Fruit fly (Drosophila melanogaster) whole organism, embryonic: ENCODE data around the gene PRL-1.

ENCODE experiments used
- B-H2 ChIP-seq: fragments of 200-800 bp; sonication (Bioruptor generic); optimal IDR thresholded peaks from 2 replicates; lab custom pipeline; 2018; ENCODE audit warnings: missing biosample characterization, mild to moderate bottlenecking, missing genetic modification characterization
- Bgb ChIP-seq: fragments of 200-800 bp; sonication (Bioruptor generic); IDR thresholded peaks from 2 replicates; pipeline ENCODE4 v1.3.6; 2022; ENCODE audit warnings: missing biosample characterization, missing genetic modification characterization; ENCODE audit not compliant: partially characterized antibody
- CG11247 ChIP-seq: fragments of 200-800 bp; sonication (Bioruptor generic); IDR thresholded peaks from 2 replicates; pipeline ENCODE4 v1.3.6; 2022; ENCODE audit warnings: missing biosample characterization, missing genetic modification characterization
- CG11695 ChIP-seq: fragments of 200-800 bp; sonication (Bioruptor generic); IDR thresholded peaks from 3 replicates; pipeline ENCODE4 v1.3.6; 2022; ENCODE audit warnings: missing biosample characterization, missing genetic modification characterization
- CG13287 ChIP-seq: fragments of 200-800 bp; sonication (Bioruptor generic); IDR thresholded peaks from 2 replicates; pipeline ENCODE4 v1.3.6; 2022; ENCODE audit warnings: missing biosample characterization, missing genetic modification characterization; ENCODE audit not compliant: partially characterized antibody
- CG13775 ChIP-seq: fragments of 200-800 bp; sonication (Bioruptor generic); optimal IDR thresholded peaks from 3 replicates; lab custom pipeline; 2017; ENCODE audit warnings: missing biosample characterization, mild to moderate bottlenecking, missing genetic modification characterization
- CG14441 ChIP-seq: fragments of 200-800 bp; sonication (Bioruptor generic); IDR thresholded peaks from 2 replicates; pipeline ENCODE4 v1.3.6; 2022; ENCODE audit warnings: missing biosample characterization, missing genetic modification characterization
- CG14667 ChIP-seq: fragments of 200-800 bp; sonication (Bioruptor generic); IDR thresholded peaks from 2 replicates; pipeline ENCODE4 v1.3.6; 2022; ENCODE audit warnings: missing biosample characterization, missing genetic modification characterization
- CG15514 ChIP-seq: fragments of 200-800 bp; sonication (Bioruptor generic); optimal IDR thresholded peaks from 3 replicates; lab custom pipeline; 2017; ENCODE audit warnings: missing biosample characterization, missing genetic modification characterization, mild to moderate bottlenecking, moderate library complexity, missing genetic modification reagents
- CG18011 ChIP-seq: fragments of 200-800 bp; sonication (Bioruptor generic); optimal IDR thresholded peaks from 2 replicates; lab custom pipeline; 2017; ENCODE audit warnings: missing biosample characterization, missing genetic modification characterization, mild to moderate bottlenecking, moderate library complexity, missing genotype
- CG18619 ChIP-seq: fragments of 200-800 bp; sonication (Bioruptor generic); optimal IDR thresholded peaks from 3 replicates; lab custom pipeline; 2017; ENCODE audit warnings: missing biosample characterization, mild to moderate bottlenecking, missing genetic modification characterization
- CG2712 ChIP-seq: fragments of 200-800 bp; optimal IDR thresholded peaks from 3 replicates; lab custom pipeline; 2019; ENCODE audit warnings: missing biosample characterization, mild to moderate bottlenecking, missing genetic modification characterization, moderate library complexity
- CG32532 ChIP-seq: fragments of 200-800 bp; sonication (Bioruptor generic); IDR thresholded peaks from 2 replicates; pipeline ENCODE4 v1.3.6; 2022; ENCODE audit warnings: missing biosample characterization, missing genetic modification characterization
- CG34376 ChIP-seq: fragments of 200-800 bp; sonication (Bioruptor generic); optimal IDR thresholded peaks from 2 replicates; lab custom pipeline; 2018; ENCODE audit warnings: missing biosample characterization, mild to moderate bottlenecking, missing genetic modification characterization
- CG3838 ChIP-seq: fragments of 200-800 bp; sonication (Bioruptor generic); optimal IDR thresholded peaks from 3 replicates; lab custom pipeline; 2016; ENCODE audit warnings: missing biosample characterization, missing genetic modification characterization
- CG4328 ChIP-seq: fragments of 200-800 bp; sonication (Bioruptor generic); optimal IDR thresholded peaks from 3 replicates; lab custom pipeline; 2017; ENCODE audit warnings: missing biosample characterization, missing genetic modification reagents, missing genetic modification characterization
- CG5180 ChIP-seq: fragments of 200-800 bp; sonication (Bioruptor generic); optimal IDR thresholded peaks from 3 replicates; lab custom pipeline; 2017; ENCODE audit warnings: missing biosample characterization, missing genetic modification characterization, mild to moderate bottlenecking, moderate library complexity, missing genetic modification reagents
- CG7556 ChIP-seq: fragments of 200-800 bp; sonication (Bioruptor generic); optimal IDR thresholded peaks from 2 replicates; lab custom pipeline; 2017; ENCODE audit warnings: missing biosample characterization, mild to moderate bottlenecking, missing genetic modification characterization
- CG7745 ChIP-seq: fragments of 200-800 bp; sonication (Bioruptor generic); optimal IDR thresholded peaks from 2 replicates; lab custom pipeline; 2018; ENCODE audit warnings: missing biosample characterization, mild to moderate bottlenecking, missing genetic modification characterization, moderate library complexity
- CG8281 ChIP-seq: fragments of 200-800 bp; sonication (Bioruptor generic); optimal IDR thresholded peaks from 2 replicates; lab custom pipeline; 2018; ENCODE audit warnings: missing biosample characterization, mild to moderate bottlenecking, missing genetic modification characterization, moderate library complexity
- CG8388 ChIP-seq: fragments of 200-800 bp; sonication (Bioruptor generic); optimal IDR thresholded peaks from 2 replicates; lab custom pipeline; 2019; ENCODE audit warnings: missing biosample characterization, mild to moderate bottlenecking, missing genetic modification characterization, moderate library complexity
- CG9215 ChIP-seq: fragments of 200-800 bp; sonication (Bioruptor generic); IDR thresholded peaks from 2 replicates; pipeline ENCODE4 v1.3.6; 2022; ENCODE audit warnings: missing biosample characterization, missing genetic modification characterization
- Chrac-16 ChIP-seq: fragments of 200-800 bp; sonication (Bioruptor generic); optimal IDR thresholded peaks from 3 replicates; lab custom pipeline; 2016; ENCODE audit warnings: missing biosample characterization, missing genetic modification characterization
- CkIIα-i1 ChIP-seq: fragments of 200-800 bp; sonication (Bioruptor generic); IDR thresholded peaks from 2 replicates; pipeline ENCODE4 v1.3.6; 2022; ENCODE audit warnings: missing biosample characterization, missing genetic modification characterization
- D19A ChIP-seq: fragments of 200-800 bp; optimal IDR thresholded peaks from 3 replicates; lab custom pipeline; 2019; ENCODE audit warnings: missing biosample characterization, mild to moderate bottlenecking, missing genetic modification characterization, moderate library complexity
- Dad ChIP-seq: fragments of 200-800 bp; sonication (Bioruptor generic); optimal IDR thresholded peaks from 3 replicates; lab custom pipeline; 2016; ENCODE audit warnings: missing biosample characterization, missing genetic modification characterization
- Dref ChIP-seq: fragments of 200-800 bp; sonication (Bioruptor generic); IDR thresholded peaks from 2 replicates; pipeline ENCODE4 v1.3.6; 2022; ENCODE audit warnings: missing biosample characterization, missing genetic modification characterization
- Drgx ChIP-seq: fragments of 200-800 bp; sonication (Bioruptor generic); IDR thresholded peaks from 2 replicates; pipeline ENCODE4 v1.3.6; 2022; ENCODE audit warnings: missing biosample characterization, missing genetic modification characterization
- Eip74EF ChIP-seq, 2 experiments: fragments of 200-800 bp in 1 of 2; fragments of >200 bp in 1 of 2; sonication (Bioruptor generic) in 1 of 2; optimal IDR thresholded peaks; 2 replicates each; lab custom pipeline; 2017 to 2019; ENCODE audit warnings: missing biosample characterization in 2 of 2, missing genetic modification characterization in 2 of 2, mild to moderate bottlenecking in 1 of 2, moderate library complexity in 1 of 2
- H2.0 ChIP-seq: fragments of 200-800 bp; sonication (Bioruptor generic); IDR thresholded peaks from 2 replicates; pipeline ENCODE4 v1.3.6; 2022; ENCODE audit warnings: missing biosample characterization, missing genetic modification characterization
- HHEX ChIP-seq: fragments of 200-800 bp; sonication (Bioruptor generic); optimal IDR thresholded peaks from 3 replicates; lab custom pipeline; 2017; ENCODE audit warnings: missing biosample characterization, mild to moderate bottlenecking, missing genetic modification characterization, missing genetic modification reagents
- HLH54F ChIP-seq: fragments of 200-800 bp; sonication (Bioruptor generic); optimal IDR thresholded peaks from 3 replicates; lab custom pipeline; 2016; ENCODE audit warnings: missing biosample characterization, missing genetic modification characterization
- Hmx ChIP-seq: fragments of 200-800 bp; sonication (Bioruptor generic); optimal IDR thresholded peaks from 2 replicates; lab custom pipeline; 2016; ENCODE audit warnings: missing biosample characterization, missing genetic modification characterization
- Hsf ChIP-seq: fragments of 200-800 bp; sonication (Bioruptor generic); optimal IDR thresholded peaks from 3 replicates; lab custom pipeline; 2016; ENCODE audit warnings: missing biosample characterization, missing genetic modification characterization
- Myb ChIP-seq: fragments of 200-800 bp; sonication (Bioruptor generic); optimal IDR thresholded peaks from 2 replicates; lab custom pipeline; 2016; ENCODE audit warnings: missing biosample characterization, missing genetic modification characterization
- ase ChIP-seq: fragments of 200-800 bp; sonication (Bioruptor generic); IDR thresholded peaks from 3 replicates; pipeline ENCODE4 v1.3.6; 2022; ENCODE audit warnings: missing biosample characterization, missing genetic modification characterization
- bigmax ChIP-seq: fragments of 200-800 bp; sonication (Bioruptor generic); optimal IDR thresholded peaks from 2 replicates; lab custom pipeline; 2018; ENCODE audit warnings: missing biosample characterization, mild to moderate bottlenecking, missing genetic modification characterization
- cg ChIP-seq: fragments of 200-800 bp; sonication (Bioruptor generic); optimal IDR thresholded peaks from 3 replicates; lab custom pipeline; 2019; ENCODE audit warnings: missing biosample characterization, mild to moderate bottlenecking, missing genetic modification characterization, moderate library complexity
- crc ChIP-seq: fragments of 200-800 bp; sonication (Bioruptor generic); optimal IDR thresholded peaks from 2 replicates; lab custom pipeline; 2016; ENCODE audit warnings: missing biosample characterization, missing genetic modification characterization
- dysf ChIP-seq: fragments of 200-800 bp; sonication (Bioruptor generic); IDR thresholded peaks from 3 replicates; pipeline ENCODE4 v1.3.6; 2022; ENCODE audit warnings: missing biosample characterization, missing genetic modification characterization
- eyg ChIP-seq: fragments of 200-800 bp; sonication (Bioruptor generic); optimal IDR thresholded peaks from 3 replicates; lab custom pipeline; 2016; ENCODE audit warnings: missing biosample characterization, missing genetic modification characterization
- gcm ChIP-seq: fragments of 200-800 bp; sonication (Bioruptor generic); optimal IDR thresholded peaks from 2 replicates; lab custom pipeline; 2019; ENCODE audit warnings: missing biosample characterization, mild to moderate bottlenecking, missing genetic modification characterization, moderate library complexity
- gsb-n ChIP-seq: fragments of 200-800 bp; sonication (Bioruptor generic); optimal IDR thresholded peaks from 3 replicates; lab custom pipeline; 2018; ENCODE audit warnings: missing biosample characterization, mild to moderate bottlenecking, missing genetic modification characterization
- maf-S ChIP-seq: fragments of 200-800 bp; sonication (Bioruptor generic); optimal IDR thresholded peaks from 2 replicates; lab custom pipeline; 2016; ENCODE audit warnings: missing biosample characterization, missing genetic modification characterization
- mirr ChIP-seq: fragments of 200-800 bp; sonication (Bioruptor generic); optimal IDR thresholded peaks from 3 replicates; lab custom pipeline; 2018; ENCODE audit warnings: missing biosample characterization, mild to moderate bottlenecking, missing genetic modification characterization
- oc ChIP-seq: fragments of 200-800 bp; sonication (Bioruptor generic); optimal IDR thresholded peaks from 2 replicates; lab custom pipeline; 2018; ENCODE audit warnings: missing biosample characterization, mild to moderate bottlenecking, missing genetic modification characterization, moderate library complexity
- repo ChIP-seq: fragments of 200-800 bp; sonication (Bioruptor generic); optimal IDR thresholded peaks from 2 replicates; lab custom pipeline; 2016; ENCODE audit warnings: missing biosample characterization, missing genetic modification characterization
- scrt ChIP-seq: fragments of 200-800 bp; sonication (Bioruptor generic); optimal IDR thresholded peaks from 2 replicates; lab custom pipeline; 2018; ENCODE audit warnings: missing biosample characterization, mild to moderate bottlenecking, missing genetic modification characterization, moderate library complexity
- sr ChIP-seq: fragments of 200-800 bp; sonication (Bioruptor generic); IDR thresholded peaks from 3 replicates; pipeline ENCODE4 v1.3.6; 2022; ENCODE audit warnings: missing biosample characterization, missing genetic modification characterization
- stwl ChIP-seq: fragments of 200-800 bp; sonication (Bioruptor generic); optimal IDR thresholded peaks from 3 replicates; lab custom pipeline; 2018; ENCODE audit warnings: missing biosample characterization, mild to moderate bottlenecking, missing genetic modification characterization, moderate library complexity
- tna ChIP-seq: fragments of 200-800 bp; sonication (Bioruptor generic); IDR thresholded peaks from 2 replicates; pipeline ENCODE4 v1.3.6; 2022; ENCODE audit warnings: missing biosample characterization, missing genetic modification characterization; ENCODE audit not compliant: partially characterized antibody

The PRL-1 gene

dm6 chr2L:16275809-16276178 is 18.4 kb upstream of the PRL-1 start:
- TF ChIP-seq eyg (GFP tag; lab: Kevin White, UChicago) (peak; percentile 42), gsb-n (tag; lab: Kevin White, UChicago) (peak; percentile 2), Dad (GFP tag; lab: Kevin White, UChicago) (peak; percentile 39), CG14667 (no peak), CG14441 (GFP tag; lab: Robert Waterston, UW) (0 out of 2 replicates have a peak, but pooled peaks have one; percentile 27), CG11695 (GFP tag; lab: Robert Waterston, UW) (0 out of 3 replicates have a peak, but pooled peaks have one; percentile 51), CG8281 (tag; lab: Kevin White, UChicago) (no peak), repo (GFP tag; lab: Kevin White, UChicago) (no peak), CkIIα-i1 (GFP tag; lab: Robert Waterston, UW) (no peak), Chrac-16 (GFP tag; lab: Kevin White, UChicago) (no peak), stwl (tag; lab: Kevin White, UChicago) (no peak), CG4328 (GFP tag; lab: Kevin White, UChicago) (no peak), bigmax (no peak), maf-S (GFP tag; lab: Kevin White, UChicago) (no peak), Dref (GFP tag; lab: Robert Waterston, UW) (no peak), gcm (no peak), cg (no peak), ase (GFP tag; lab: Robert Waterston, UW) (no peak), Eip74EF (GFP tag; optimal IDR thresholded peaks at IDR 0.05; lab: Kevin White, UChicago) (no peak), Bgb (GFP tag; lab: Robert Waterston, UW) (no peak), sr (GFP tag; lab: Robert Waterston, UW) (0 out of 3 replicates have a peak, but pooled peaks have one; percentile 28), CG3838 (peak; percentile 17), CG18619 (GFP tag; lab: Kevin White, UChicago) (peak; percentile 41), HHEX (peak; percentile 63), CG5180 (GFP tag; lab: Kevin White, UChicago) (no peak), CG13775 (peak; percentile 55), CG34376 (GFP tag; lab: Kevin White, UChicago) (no peak), HLH54F (GFP tag; lab: Kevin White, UChicago) (peak; percentile 30), CG13287 (GFP tag; lab: Robert Waterston, UW) (no peak), CG32532 (GFP tag; lab: Robert Waterston, UW) (0 out of 2 replicates have a peak, but pooled peaks have one; percentile 14), Drgx (GFP tag; lab: Robert Waterston, UW) (peak; percentile 89), D19A (tag; lab: Kevin White, UChicago) (peak; percentile 42), dysf (peak; percentile 68), CG7745 (tag; lab: Kevin White, UChicago) (no peak), B-H2 (GFP tag; lab: Kevin White, UChicago) (no peak), tna (no peak), CG8388 (peak; percentile 36), CG18011 (GFP tag; lab: Kevin White, UChicago) (no peak), Hsf (GFP tag; lab: Kevin White, UChicago) (peak; percentile 10), oc (tag; lab: Kevin White, UChicago) (no peak), H2.0 (GFP tag; lab: Robert Waterston, UW) (no peak), scrt (GFP tag; lab: Kevin White, UChicago) (peak; percentile 50), CG11247 (GFP tag; lab: Robert Waterston, UW) (no peak), Myb (GFP tag; lab: Kevin White, UChicago) (no peak), CG9215 (GFP tag; lab: Robert Waterston, UW) (0 out of 2 replicates have a peak, but pooled peaks have one; percentile 33), CG15514 (GFP tag; lab: Kevin White, UChicago) (peak; percentile 45), CG2712 (peak; percentile 44), CG7556 (GFP tag; lab: Kevin White, UChicago) (peak; percentile 74), Hmx (GFP tag; lab: Kevin White, UChicago) (no peak), crc (GFP tag; lab: Kevin White, UChicago) (no peak), mirr (GFP tag; lab: Kevin White, UChicago) (no peak)
